Fruit fly (Drosophila melanogaster) whole organism: ENCODE measurements around the gene CG9040.

Experiments
- CG8478 ChIP-seq: fragments of >200 bp; optimal IDR thresholded peaks from 2 replicates; lab custom pipeline; 2018; ENCODE audit warnings: inconsistent platforms
- Dll ChIP-seq: fragments of >200 bp; optimal IDR thresholded peaks from 2 replicates; lab custom pipeline; 2017
- pan ChIP-seq: fragments of >200 bp; optimal IDR thresholded peaks from 2 replicates; lab custom pipeline; 2017
- psq ChIP-seq: fragments of >200 bp; optimal IDR thresholded peaks from 2 replicates; lab custom pipeline; 2017
- usp ChIP-seq: fragments of >200 bp; optimal IDR thresholded peaks from 2 replicates; lab custom pipeline; 2017; ENCODE audit warnings: missing biosample characterization, missing genetic modification characterization, mixed read lengths

dm6 chr3L:14005627-14006287 lies 18.1 kb downstream of the CG9040 start:
- TF ChIP-seq usp (GFP tag; lab: Kevin White, UChicago) (no peak), Dll (no peak), CG8478 (lab: Kevin White, UChicago) (no peak), psq (no peak), pan (no peak)
